Fruit fly (Drosophila melanogaster): ENCODE results near the gene CG33189.
A peak's percentile ranks its signal among the peaks of the same experiment; 100 is the strongest.

CG33189 gene

DNA sequence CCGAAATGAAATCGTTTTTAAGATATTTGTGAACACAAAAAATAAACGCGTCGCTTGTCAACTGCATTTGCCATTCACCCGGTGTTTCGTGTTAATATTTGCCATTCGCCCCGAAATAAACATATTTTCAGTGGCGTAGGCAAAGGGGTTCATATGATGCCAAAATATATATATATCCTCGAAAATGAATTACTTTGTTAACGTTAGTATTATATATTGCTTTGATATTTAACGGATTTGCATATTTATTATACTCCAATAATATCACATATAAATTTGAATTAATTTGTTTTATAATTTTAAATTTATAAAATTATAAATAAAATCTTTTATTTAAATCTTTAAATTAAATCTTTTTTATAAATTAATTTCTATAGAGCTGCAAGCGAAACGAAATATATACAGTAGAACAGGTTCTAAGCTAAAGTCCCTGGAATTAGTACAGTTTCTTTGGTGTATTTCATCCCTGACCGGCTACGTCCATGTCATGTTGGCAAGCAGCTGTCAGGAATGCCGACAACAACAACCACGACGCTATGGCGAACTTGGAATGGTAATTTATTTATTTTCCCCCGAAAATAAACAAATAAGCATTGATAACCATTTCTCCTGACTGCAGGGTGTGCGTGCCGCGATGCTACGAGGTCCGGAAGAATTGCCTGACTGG is 48.9 kb downstream of the CG33189 start, which contains the start of the genes M1BP and CG8202 (continued):
- peak; percentile 67 to 86 for TF ChIP-seq bsh (GFP tag; optimal IDR thresholded peaks at IDR 0.05)
- TF ChIP-seq CG4707 (GFP tag; optimal IDR thresholded peaks at IDR 0.05) = peak; percentile 13
- peak; percentile 94 for TF ChIP-seq CG17829 (tag; optimal IDR thresholded peaks at IDR 0.05)
- no peak for TF ChIP-seq CG14860 (GFP tag; IDR thresholded peaks at IDR 0.05; ENCODE audit: partially characterized antibody)
- TF ChIP-seq CG17612 (GFP tag; IDR thresholded peaks at IDR 0.05) = no peak
- TF ChIP-seq CG13296 (GFP tag; optimal IDR thresholded peaks at IDR 0.05) = peak; percentile 94
- TF ChIP-seq schlank (tag; optimal IDR thresholded peaks at IDR 0.05) = peak; percentile 53
- TF ChIP-seq gem (tag; optimal IDR thresholded peaks at IDR 0.05) = peak; percentile 96
- no peak for TF ChIP-seq BEAF-32 (GFP tag; optimal IDR thresholded peaks at IDR 0.05)
- TF ChIP-seq CG10209 (GFP tag; optimal IDR thresholded peaks at IDR 0.05) = peak; percentile 90
- no peak for TF ChIP-seq repo (GFP tag; optimal IDR thresholded peaks at IDR 0.05)
- peak; percentile 75 for TF ChIP-seq Gug (GFP tag; IDR thresholded peaks at IDR 0.05)
- TF ChIP-seq CG15601 (tag; optimal IDR thresholded peaks at IDR 0.05) = peak; percentile 89
- TF ChIP-seq B-H2 (GFP tag; optimal IDR thresholded peaks at IDR 0.05) = peak; percentile 93
- TF ChIP-seq Dll (GFP tag; IDR thresholded peaks at IDR 0.05; ENCODE audit: partially characterized antibody) = no peak
- TF ChIP-seq sisA (GFP tag; IDR thresholded peaks at IDR 0.05) = peak; percentile 76
- peak; percentile 86 for TF ChIP-seq CG6683 (GFP tag; optimal IDR thresholded peaks at IDR 0.05)
- TF ChIP-seq CG14667 (GFP tag; IDR thresholded peaks at IDR 0.05) = peak; percentile 77
- TF ChIP-seq CG13775 (GFP tag; optimal IDR thresholded peaks at IDR 0.05) = peak; percentile 95
- TF ChIP-seq CG8765 (GFP tag; IDR thresholded peaks at IDR 0.05) = peak; percentile 53
- TF ChIP-seq pan (optimal IDR thresholded peaks at IDR 0.05) = no peak
- peak in 1 of 2 experiments; percentile 69 for TF ChIP-seq pan (GFP tag; optimal IDR thresholded peaks at IDR 0.05 in 1 of 2, IDR thresholded peaks at IDR 0.05 in 1 of 2)
- peak; percentile 82; the same call in 2 of the 3 replicates for TF ChIP-seq Dbx (GFP tag; IDR thresholded peaks at IDR 0.05)
- peak; percentile 48 for TF ChIP-seq Ets65A (GFP tag)
- peak; percentile 94 for TF ChIP-seq phol (tag; optimal IDR thresholded peaks at IDR 0.05)
- TF ChIP-seq CG14710 (tag; optimal IDR thresholded peaks at IDR 0.05) = peak; percentile 95
- 0 out of 2 replicates have a peak, but pooled peaks have one; percentile 7 for TF ChIP-seq CkIIα-i1 (GFP tag; IDR thresholded peaks at IDR 0.05)
- peak; percentile 71 for TF ChIP-seq Antp (GFP tag; optimal IDR thresholded peaks at IDR 0.05)
- peak; percentile 8 for TF ChIP-seq Sry-δ (GFP tag; optimal IDR thresholded peaks at IDR 0.05)
- TF ChIP-seq CG7372 (GFP tag; IDR thresholded peaks at IDR 0.05) = peak; percentile 79; the same call in 1 of the 2 replicates
- no peak for TF ChIP-seq cas (GFP tag; IDR thresholded peaks at IDR 0.05)
- TF ChIP-seq fru (optimal IDR thresholded peaks at IDR 0.05) = no peak
- peak; percentile 56 for TF ChIP-seq HmgZ (tag; optimal IDR thresholded peaks at IDR 0.05)
- no peak for TF ChIP-seq sr (GFP tag; IDR thresholded peaks at IDR 0.05)
- TF ChIP-seq tup (GFP tag; optimal IDR thresholded peaks at IDR 0.05) = peak; percentile 4
- TF ChIP-seq ap (GFP tag; IDR thresholded peaks at IDR 0.05) = peak; percentile 47; the same call in 1 of the 2 replicates
- TF ChIP-seq Myb (GFP tag; optimal IDR thresholded peaks at IDR 0.05) = peak; percentile 41
- peak in 1 of 3 experiments; percentile 96 for TF ChIP-seq lola (GFP tag; optimal IDR thresholded peaks at IDR 0.05)
- TF ChIP-seq Bdp1 (GFP tag; optimal IDR thresholded peaks at IDR 0.05) = no peak
- no peak for TF ChIP-seq nau (GFP tag; optimal IDR thresholded peaks at IDR 0.05)
- TF ChIP-seq nom (GFP tag; optimal IDR thresholded peaks at IDR 0.05) = peak; percentile 95
- no peak for TF ChIP-seq HLH4C (GFP tag; IDR thresholded peaks at IDR 0.05; ENCODE audit: partially characterized antibody)
- TF ChIP-seq fd102C (GFP tag; optimal IDR thresholded peaks at IDR 0.05) = no peak
- TF ChIP-seq CG9932 (GFP tag; IDR thresholded peaks at IDR 0.05) = peak; percentile 82
- TF ChIP-seq CG6791 (GFP tag; IDR thresholded peaks at IDR 0.05; ENCODE audit: partially characterized antibody) = no peak
- TF ChIP-seq vnd (GFP tag; IDR thresholded peaks at IDR 0.05; ENCODE audit: partially characterized antibody) = no peak
- peak; percentile 7 for TF ChIP-seq jumu (GFP tag; optimal IDR thresholded peaks at IDR 0.05)
- peak; percentile 27 for TF ChIP-seq ems (GFP tag; optimal IDR thresholded peaks at IDR 0.05)
- peak; percentile 78; the same call in 2 of the 3 replicates for TF ChIP-seq ken (GFP tag; IDR thresholded peaks at IDR 0.05)

All from whole organism, embryonic.